Worm (Caenorhabditis elegans) whole organism, midembryonic: ENCODE measurements around the gene R11D1.1.

Source experiments
- tab-1 ChIP-seq: fragments of 200-800 bp; sonication (Bioruptor generic); IDR thresholded peaks from 2 replicates; pipeline ENCODE4 v1.3.6; 2022; ENCODE audit warnings: missing genetic modification characterization, missing compliant biosample characterization
- ztf-29 ChIP-seq: fragments of 200-800 bp; sonication (Bioruptor generic); IDR thresholded peaks from 2 replicates; pipeline ENCODE4 v1.3.6; 2022; ENCODE audit warnings: missing genetic modification reagents, missing genetic modification characterization, missing compliant biosample characterization

ce11 chrV:12743778-12744502 is 39.8 kb downstream of the R11D1.1 start:
- TF ChIP-seq tab-1 (GFP tag; lab: Robert Waterston, UW) (no peak), ztf-29 (GFP tag; lab: Robert Waterston, UW) (no peak)
